Worm (Caenorhabditis elegans) whole organism, early embryonic: Measurements from ENCODE around the gene srbc-11.

Experiments
- ama-1 ChIP-seq: fragments of 150-350 bp; optimal IDR thresholded peaks from 2 replicates; lab custom pipeline; 2014
- ceh-13 ChIP-seq: fragments of 200-800 bp; sonication (Bioruptor generic); optimal IDR thresholded peaks from 2 replicates; lab custom pipeline; 2018; ENCODE audit warnings: mild to moderate bottlenecking, missing genetic modification characterization, missing compliant biosample characterization
- ets-7 ChIP-seq: sonication (generic microtip); optimal IDR thresholded peaks from 2 replicates; lab custom pipeline; 2016; ENCODE audit warnings: missing genotype, missing genetic modification characterization, missing compliant biosample characterization
- flt-1 ChIP-seq: fragments of 200-800 bp; sonication (Bioruptor generic); IDR thresholded peaks from 2 replicates; pipeline ENCODE4 v1.3.6; 2022; ENCODE audit warnings: missing genetic modification characterization, missing compliant biosample characterization
- hmg-4 ChIP-seq: fragments of 200-800 bp; sonication (Bioruptor generic); optimal IDR thresholded peaks from 2 replicates; lab custom pipeline; 2018; ENCODE audit warnings: mild to moderate bottlenecking, missing genetic modification characterization, missing compliant biosample characterization
- hnd-1 ChIP-seq: sonication (generic microtip); optimal IDR thresholded peaks from 2 replicates; lab custom pipeline; 2016; ENCODE audit warnings: missing genetic modification characterization, missing compliant biosample characterization
- pes-1 ChIP-seq: fragments of 200-800 bp; sonication (Bioruptor generic); IDR thresholded peaks from 2 replicates; pipeline ENCODE4 v1.3.6; 2022; ENCODE audit warnings: missing genetic modification reagents, missing genetic modification characterization, missing compliant biosample characterization
- scrt-1 ChIP-seq: fragments of 200-800 bp; sonication (Bioruptor generic); IDR thresholded peaks from 2 replicates; pipeline ENCODE4 v1.3.6; 2022; ENCODE audit warnings: missing genetic modification characterization, missing compliant biosample characterization
- sea-1 ChIP-seq: fragments of 200-800 bp; sonication (Bioruptor generic); conservative IDR thresholded peaks from 2 replicates; pipeline ENCODE4 v1.3.6; 2022; ENCODE audit warnings: missing genetic modification characterization, missing compliant biosample characterization
- tbx-37 ChIP-seq: fragments of 200-800 bp; sonication (Bioruptor generic); conservative IDR thresholded peaks from 2 replicates; pipeline ENCODE4 v1.3.6; 2022; ENCODE audit warnings: missing genetic modification reagents, missing genetic modification characterization, missing compliant biosample characterization

DNA sequence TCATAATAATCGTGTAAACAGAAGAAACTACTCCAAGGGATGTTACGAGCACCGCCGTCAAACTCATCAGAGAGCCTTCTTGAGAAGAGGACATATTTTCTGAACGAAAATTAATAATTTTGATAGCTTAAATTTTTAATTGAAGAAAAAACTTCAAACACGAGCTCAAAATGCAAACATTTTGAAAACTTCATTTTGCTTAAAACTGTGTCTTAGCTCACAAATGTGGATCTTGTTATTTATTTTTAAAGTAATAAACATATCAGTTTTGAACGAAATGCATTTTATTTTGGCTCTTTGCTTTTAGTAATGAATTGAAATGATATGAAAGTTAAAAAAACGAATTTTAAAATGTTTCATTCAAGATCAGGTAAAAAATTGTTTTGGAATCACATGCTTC, 7.6 kb downstream of the srbc-11 start, which contains the start of gene srbc-7:
- TF ChIP-seq scrt-1 = no peak
- TF ChIP-seq hnd-1 (tag; lab: Kevin White, UChicago) = no peak
- TF ChIP-seq tbx-37 (GFP tag; lab: Robert Waterston, UW) = no peak
- TF ChIP-seq sea-1 (GFP tag; lab: Robert Waterston, UW) = no peak
- no peak for TF ChIP-seq hmg-4 (GFP tag; lab: Kevin White, UChicago)
- no peak for TF ChIP-seq ama-1 (lab: Kevin White, UChicago)
- no peak for TF ChIP-seq ceh-13 (GFP tag; lab: Kevin White, UChicago)
- TF ChIP-seq ets-7 = no peak
- TF ChIP-seq flt-1 (GFP tag; lab: Robert Waterston, UW) = no peak
- no peak for TF ChIP-seq pes-1
